Fruit fly (Drosophila melanogaster): Measurements from ENCODE around the gene CG10973.
A peak's percentile ranks its signal among the peaks of the same experiment; 100 is the strongest.

CG10973 gene

DNA sequence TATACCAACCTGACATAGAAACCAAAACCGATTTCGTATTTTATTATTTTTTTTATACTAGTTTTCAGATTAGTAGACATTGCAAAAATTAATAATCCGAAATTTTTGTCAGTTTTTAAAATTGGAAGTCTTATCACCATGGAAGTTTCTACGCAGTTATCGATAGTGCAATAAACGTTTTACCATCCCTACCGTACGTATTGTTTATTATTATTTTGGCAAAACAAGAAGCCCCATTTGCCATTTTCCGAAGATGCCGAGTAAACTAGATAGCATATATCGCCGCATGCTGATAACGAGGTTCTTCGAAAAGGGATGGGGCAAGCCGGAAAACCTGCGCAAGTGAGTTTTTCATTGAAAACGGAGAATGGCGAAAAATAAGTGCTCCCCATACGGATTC, 13.0 kb downstream of the CG10973 start, which contains the start of gene CG32112 (continued):
- TF ChIP-seq Oli (tag; optimal IDR thresholded peaks at IDR 0.05) = no peak
- no peak for TF ChIP-seq dati (GFP tag; IDR thresholded peaks at IDR 0.05)
- no peak for TF ChIP-seq CG10654 (GFP tag; optimal IDR thresholded peaks at IDR 0.05)
- TF ChIP-seq Dll (GFP tag; IDR thresholded peaks at IDR 0.05; ENCODE audit: partially characterized antibody) = peak; percentile 87
- TF ChIP-seq CG30020 (tag; optimal IDR thresholded peaks at IDR 0.05) = peak; percentile 93
- no peak for TF ChIP-seq chif (GFP tag; optimal IDR thresholded peaks at IDR 0.05)
- TF ChIP-seq stwl (tag; optimal IDR thresholded peaks at IDR 0.05) = peak; percentile 69
- no peak for TF ChIP-seq slp2 (GFP tag; optimal IDR thresholded peaks at IDR 0.05)
- TF ChIP-seq lilli (GFP tag; optimal IDR thresholded peaks at IDR 0.05) = peak; percentile 52
- TF ChIP-seq ato (GFP tag; IDR thresholded peaks at IDR 0.05; ENCODE audit: partially characterized antibody) = no peak
- peak; percentile 3 for TF ChIP-seq tin (GFP tag; optimal IDR thresholded peaks at IDR 0.05)
- peak; percentile 68; the same call in 2 of the 3 replicates for TF ChIP-seq knrl (GFP tag; IDR thresholded peaks at IDR 0.05; ENCODE audit: partially characterized antibody)
- TF ChIP-seq phol (tag; optimal IDR thresholded peaks at IDR 0.05) = peak; percentile 11
- no peak for TF ChIP-seq CG12769 (tag; optimal IDR thresholded peaks at IDR 0.05)
- peak; percentile 57 for TF ChIP-seq YL-1 (GFP tag; optimal IDR thresholded peaks at IDR 0.05)
- TF ChIP-seq BtbVII (GFP tag; optimal IDR thresholded peaks at IDR 0.05) = no peak
- no peak for TF ChIP-seq Bdp1 (GFP tag; optimal IDR thresholded peaks at IDR 0.05)
- TF ChIP-seq CG12104 (GFP tag; optimal IDR thresholded peaks at IDR 0.05) = no peak
- no peak for TF ChIP-seq Usf (GFP tag; optimal IDR thresholded peaks at IDR 0.05)
- no peak for TF ChIP-seq insv (GFP tag; optimal IDR thresholded peaks at IDR 0.05)
- no peak for TF ChIP-seq cwo (GFP tag; optimal IDR thresholded peaks at IDR 0.05)
- TF ChIP-seq CG7372 (GFP tag; IDR thresholded peaks at IDR 0.05) = no peak
- no peak for TF ChIP-seq Vsx1 (GFP tag; optimal IDR thresholded peaks at IDR 0.05)
- TF ChIP-seq HHEX (GFP tag; optimal IDR thresholded peaks at IDR 0.05) = no peak
- TF ChIP-seq CG4328 (GFP tag; optimal IDR thresholded peaks at IDR 0.05) = no peak
- no peak for TF ChIP-seq slou (GFP tag; optimal IDR thresholded peaks at IDR 0.05)
- TF ChIP-seq CG6254 (GFP tag; optimal IDR thresholded peaks at IDR 0.05) = no peak
- TF ChIP-seq peb (GFP tag; IDR thresholded peaks at IDR 0.05) = no peak
- TF ChIP-seq Fer1 (GFP tag; optimal IDR thresholded peaks at IDR 0.05) = peak; percentile 5
- TF ChIP-seq CG31388 (GFP tag; optimal IDR thresholded peaks at IDR 0.05) = no peak
- no peak for TF ChIP-seq GATAe (GFP tag; conservative IDR thresholded peaks at IDR 0.05)
- TF ChIP-seq Adf1 (GFP tag; IDR thresholded peaks at IDR 0.05) = no peak
- no peak for TF ChIP-seq crol (GFP tag; IDR thresholded peaks at IDR 0.05)
- no peak for TF ChIP-seq CkIIα-i1 (GFP tag; IDR thresholded peaks at IDR 0.05)
- TF ChIP-seq CG30403 (GFP tag; optimal IDR thresholded peaks at IDR 0.05) = peak; percentile 9
- no peak for TF ChIP-seq Oaz (GFP tag; IDR thresholded peaks at IDR 0.05)
- peak; percentile 54; the same call in 2 of the 3 replicates for TF ChIP-seq CG14860 (GFP tag; IDR thresholded peaks at IDR 0.05; ENCODE audit: partially characterized antibody)
- TF ChIP-seq hb (GFP tag; IDR thresholded peaks at IDR 0.05; ENCODE audit: partially characterized antibody) = no peak
- TF ChIP-seq HLH54F (GFP tag; optimal IDR thresholded peaks at IDR 0.05) = no peak
- TF ChIP-seq CG9437 (GFP tag; optimal IDR thresholded peaks at IDR 0.05) = peak; percentile 86
- TF ChIP-seq eve (GFP tag; optimal IDR thresholded peaks at IDR 0.05) = peak in 1 of 2 experiments; percentile 22
- no peak for TF ChIP-seq gsb-n (tag; optimal IDR thresholded peaks at IDR 0.05)
- no peak; the same call in 2 of the 3 replicates for TF ChIP-seq zen2 (GFP tag; IDR thresholded peaks at IDR 0.05; ENCODE audit: partially characterized antibody)
- no peak for TF ChIP-seq Blimp-1 (GFP tag; optimal IDR thresholded peaks at IDR 0.05)
- no peak for TF ChIP-seq psq (GFP tag; optimal IDR thresholded peaks at IDR 0.05)
- peak; percentile 74 for TF ChIP-seq unc-4 (GFP tag; IDR thresholded peaks at IDR 0.05; ENCODE audit: partially characterized antibody)
- no peak for TF ChIP-seq crp (GFP tag; optimal IDR thresholded peaks at IDR 0.05)
- no peak for TF ChIP-seq CG6854 (GFP tag; optimal IDR thresholded peaks at IDR 0.05)
- no peak for TF ChIP-seq gcm (GFP tag; optimal IDR thresholded peaks at IDR 0.05)
- no peak for TF ChIP-seq CG31224 (GFP tag; IDR thresholded peaks at IDR 0.05)

Measured in whole organism, embryonic.